Worm (Caenorhabditis elegans): ENCODE measurements around the gene rsu-1.

ce11 chrIII:3480950-3481349 is 9.1 kb downstream of the rsu-1 start:
- TF ChIP-seq pha-4 (tag; optimal IDR thresholded peaks at IDR 0.05) (no peak), Y22D7AL.16 (tag; optimal IDR thresholded peaks at IDR 0.05) (no peak), ama-1 (optimal IDR thresholded peaks at IDR 0.05) (no peak), rnt-1 (tag; optimal IDR thresholded peaks at IDR 0.05) (no peak)

Measured in whole organism, late embryonic.